Fruit fly (Drosophila melanogaster): ENCODE data around the gene CG7600.
A peak's percentile ranks its signal among the peaks of the same experiment; 100 is the strongest.

CG7600 gene

dm6 chr3L:11259759-11260158, 49.2 kb downstream of the CG7600 start (continued):
- TF ChIP-seq Trl (optimal IDR thresholded peaks at IDR 0.05), result peak in 1 of 2 experiments; percentile 4
- no peak for TF ChIP-seq Trl (GFP tag; optimal IDR thresholded peaks at IDR 0.05)
- no peak for TF ChIP-seq Sox100B (GFP tag; optimal IDR thresholded peaks at IDR 0.05)
- TF ChIP-seq grn (GFP tag; optimal IDR thresholded peaks at IDR 0.05), result no peak
- TF ChIP-seq D (optimal IDR thresholded peaks at IDR 0.05), result peak; percentile 75
- no peak for TF ChIP-seq D (GFP tag; optimal IDR thresholded peaks at IDR 0.05)
- no peak for TF ChIP-seq Lhr (GFP tag; optimal IDR thresholded peaks at IDR 0.05)
- no peak for TF ChIP-seq CG42726 (GFP tag; IDR thresholded peaks at IDR 0.05; ENCODE audit: partially characterized antibody)
- no peak for TF ChIP-seq CG8290 (GFP tag; optimal IDR thresholded peaks at IDR 0.05)
- TF ChIP-seq CG8290 (tag; optimal IDR thresholded peaks at IDR 0.05), result peak in 1 of 2 experiments; percentile 17
- no peak for TF ChIP-seq H15 (GFP tag; IDR thresholded peaks at IDR 0.05)
- peak; percentile 20 for TF ChIP-seq oc (tag; optimal IDR thresholded peaks at IDR 0.05)
- no peak for TF ChIP-seq ttk (GFP tag; IDR thresholded peaks at IDR 0.05)

- peak; percentile 79 for TF ChIP-seq HLH3B (GFP tag; IDR thresholded peaks at IDR 0.05)
- TF ChIP-seq ac (GFP tag; optimal IDR thresholded peaks at IDR 0.05), result peak; percentile 39
- TF ChIP-seq CG17361 (GFP tag; IDR thresholded peaks at IDR 0.05), result peak; percentile 59; the same call in 2 of the 3 replicates
- TF ChIP-seq Dref (GFP tag; IDR thresholded peaks at IDR 0.05), result no peak
- no peak for TF ChIP-seq CG9797 (GFP tag; optimal IDR thresholded peaks at IDR 0.05)
- peak; percentile 76 for TF ChIP-seq CG12104 (GFP tag; optimal IDR thresholded peaks at IDR 0.05)
- TF ChIP-seq Dp (GFP tag; optimal IDR thresholded peaks at IDR 0.05), result no peak
- TF ChIP-seq CG11504 (tag; optimal IDR thresholded peaks at IDR 0.05), result peak; percentile 79
- no peak for TF ChIP-seq Trl (optimal IDR thresholded peaks at IDR 0.05)
- TF ChIP-seq Trl (GFP tag; optimal IDR thresholded peaks at IDR 0.05), result peak; percentile 45
- TF ChIP-seq cato (GFP tag; optimal IDR thresholded peaks at IDR 0.05; ENCODE audit: borderline replicate concordance), result peak; percentile 62
- TF ChIP-seq ATbp (GFP tag; optimal IDR thresholded peaks at IDR 0.05), result peak; percentile 65
- peak; percentile 75 for TF ChIP-seq Bteb2 (GFP tag; optimal IDR thresholded peaks at IDR 0.05)
- TF ChIP-seq slp2 (GFP tag; optimal IDR thresholded peaks at IDR 0.05), result peak; percentile 66
- TF ChIP-seq CG4854 (GFP tag; optimal IDR thresholded peaks at IDR 0.05), result peak; percentile 59
- no peak for TF ChIP-seq unc-4 (GFP tag; IDR thresholded peaks at IDR 0.05; ENCODE audit: partially characterized antibody)
- no peak for TF ChIP-seq Sin3A (optimal IDR thresholded peaks at IDR 0.05)
- peak; percentile 60 for TF ChIP-seq CG3838 (GFP tag; optimal IDR thresholded peaks at IDR 0.05)
- peak; percentile 74 for TF ChIP-seq H15 (GFP tag; IDR thresholded peaks at IDR 0.05)
- TF ChIP-seq Fer3 (tag; optimal IDR thresholded peaks at IDR 0.05), result peak; percentile 62
- no peak for TF ChIP-seq kah (GFP tag; optimal IDR thresholded peaks at IDR 0.05)
- no peak for TF ChIP-seq bbx (GFP tag; IDR thresholded peaks at IDR 0.05; ENCODE audit: partially characterized antibody)
- TF ChIP-seq CG15479 (GFP tag; optimal IDR thresholded peaks at IDR 0.05), result no peak
- no peak for TF ChIP-seq Elba2 (GFP tag; optimal IDR thresholded peaks at IDR 0.05)
- no peak for TF ChIP-seq BEAF-32 (GFP tag; optimal IDR thresholded peaks at IDR 0.05)
- no peak for TF ChIP-seq CG13894 (tag; optimal IDR thresholded peaks at IDR 0.05)
- peak; percentile 35 for TF ChIP-seq CG12769 (tag; optimal IDR thresholded peaks at IDR 0.05)
- TF ChIP-seq lov (optimal IDR thresholded peaks at IDR 0.05), result no peak
- no peak for TF ChIP-seq lov (GFP tag; IDR thresholded peaks at IDR 0.05)
- peak in 1 of 2 experiments; percentile 52 for TF ChIP-seq Hr78 (GFP tag; optimal IDR thresholded peaks at IDR 0.05)
- TF ChIP-seq ci (GFP tag; IDR thresholded peaks at IDR 0.05), result peak; percentile 73; the same call in 2 of the 3 replicates
- peak; percentile 62 for TF ChIP-seq CG9437 (GFP tag; optimal IDR thresholded peaks at IDR 0.05)
- TF ChIP-seq CG6272 (GFP tag; IDR thresholded peaks at IDR 0.05), result peak; percentile 49; the same call in 1 of the 2 replicates
- peak; percentile 51 for TF ChIP-seq CG10274 (GFP tag; optimal IDR thresholded peaks at IDR 0.05)
- TF ChIP-seq Hey (tag; optimal IDR thresholded peaks at IDR 0.05), result no peak
- peak; percentile 47 for TF ChIP-seq CG10654 (GFP tag; optimal IDR thresholded peaks at IDR 0.05)
- TF ChIP-seq CG10431 (GFP tag; optimal IDR thresholded peaks at IDR 0.05), result no peak
- peak; percentile 65 for TF ChIP-seq E2f2 (GFP tag; IDR thresholded peaks at IDR 0.05)
- no peak for TF ChIP-seq CG6654 (GFP tag; optimal IDR thresholded peaks at IDR 0.05)
- peak; percentile 76 to 80 for TF ChIP-seq chif (GFP tag; optimal IDR thresholded peaks at IDR 0.05)
Observed at dm6 chr3L:11260275-11260734, 49.7 kb downstream of the CG7600 start.
